Worm (Caenorhabditis elegans) whole organism, L3 larva: ENCODE data around the gene DH11.5.

ENCODE experiments used
- R02D3.7 ChIP-seq: fragments of 150-350 bp; optimal IDR thresholded peaks from 2 replicates; lab custom pipeline; 2014; ENCODE audit warnings: missing biosample characterization, missing genetic modification characterization
- ZK546.5 ChIP-seq: sonication (generic microtip); optimal IDR thresholded peaks from 2 replicates; lab custom pipeline; 2017; ENCODE audit warnings: missing biosample characterization, missing genetic modification characterization
- aly-2 ChIP-seq: fragments of 150-350 bp; optimal IDR thresholded peaks from 2 replicates; lab custom pipeline; 2014; ENCODE audit warnings: missing biosample characterization, missing genetic modification characterization
- ama-1 ChIP-seq: fragments of 150-350 bp; optimal IDR thresholded peaks from 2 replicates; lab custom pipeline; 2018
- ceh-16 ChIP-seq: sonication (generic microtip); optimal IDR thresholded peaks from 2 replicates; lab custom pipeline; 2017; ENCODE audit warnings: missing biosample characterization, missing genetic modification characterization
- ceh-28 ChIP-seq: fragments of 150-350 bp; optimal IDR thresholded peaks from 2 replicates; lab custom pipeline; 2014; ENCODE audit warnings: missing biosample characterization, missing genetic modification reagents, missing genetic modification characterization
- ceh-82 ChIP-seq: fragments of 150-350 bp; optimal IDR thresholded peaks from 2 replicates; lab custom pipeline; 2014; ENCODE audit warnings: missing biosample characterization, missing genetic modification characterization
- ceh-9 ChIP-seq: sonication (generic microtip); optimal IDR thresholded peaks from 2 replicates; lab custom pipeline; 2018; ENCODE audit warnings: missing biosample characterization, missing genetic modification characterization
- daf-12 ChIP-seq: fragments of 150-350 bp; optimal IDR thresholded peaks from 2 replicates; lab custom pipeline; 2014; ENCODE audit warnings: missing biosample characterization, missing genetic modification reagents, missing genetic modification characterization
- egl-27 ChIP-seq: sonication (generic microtip); optimal IDR thresholded peaks from 4 replicates; lab custom pipeline; 2017; ENCODE audit warnings: missing biosample characterization, missing genetic modification reagents, missing genetic modification characterization
- egl-5 ChIP-seq: fragments of 150-350 bp; optimal IDR thresholded peaks from 2 replicates; lab custom pipeline; 2017; ENCODE audit warnings: missing biosample characterization, missing genetic modification reagents, missing genetic modification characterization, inconsistent platforms
- elt-2 ChIP-seq: sonication (generic microtip); optimal IDR thresholded peaks from 2 replicates; lab custom pipeline; 2016; ENCODE audit warnings: missing genetic modification reagents, mild to moderate bottlenecking, missing genetic modification characterization, missing compliant biosample characterization
- elt-3 ChIP-seq, 3 experiments: fragments of 150-350 bp in 1 of 3; sonication (generic microtip) in 2 of 3; optimal IDR thresholded peaks; 2 replicates in 2 of 3; 4 replicates in 1 of 3; lab custom pipeline; 2014 to 2017; ENCODE audit warnings: missing biosample characterization in 3 of 3, missing genetic modification characterization in 3 of 3
- eor-1 ChIP-seq, 2 experiments: fragments of 150-350 bp; optimal IDR thresholded peaks; 2 replicates each; lab custom pipeline; 2014 to 2018; ENCODE audit warnings: missing biosample characterization in 2 of 2, missing genetic modification characterization in 2 of 2
- fkh-10 ChIP-seq: sonication (generic microtip); optimal IDR thresholded peaks from 2 replicates; lab custom pipeline; 2017; ENCODE audit warnings: missing biosample characterization, missing genetic modification reagents, missing genetic modification characterization
- fkh-2 ChIP-seq: fragments of 150-350 bp; optimal IDR thresholded peaks from 2 replicates; lab custom pipeline; 2014; ENCODE audit warnings: missing biosample characterization, missing genetic modification reagents, missing genetic modification characterization
- fos-1 ChIP-seq: fragments of 150-350 bp; optimal IDR thresholded peaks from 2 replicates; lab custom pipeline; 2014; ENCODE audit warnings: missing biosample characterization, missing genetic modification characterization
- jun-1 ChIP-seq: fragments of 150-350 bp; optimal IDR thresholded peaks from 2 replicates; lab custom pipeline; 2014; ENCODE audit warnings: missing biosample characterization, missing genetic modification reagents, missing genetic modification characterization
- lin-15B ChIP-seq: fragments of 150-350 bp; optimal IDR thresholded peaks from 2 replicates; lab custom pipeline; 2014; ENCODE audit warnings: missing biosample characterization, missing genetic modification characterization
- lin-39 ChIP-seq: fragments of 150-350 bp; optimal IDR thresholded peaks from 2 replicates; lab custom pipeline; 2018; ENCODE audit warnings: missing biosample characterization, missing genetic modification reagents, missing genetic modification characterization
- lsy-12 ChIP-seq: sonication (generic microtip); optimal IDR thresholded peaks from 2 replicates; lab custom pipeline; 2016; ENCODE audit warnings: mild to moderate bottlenecking, missing genetic modification characterization, missing compliant biosample characterization
- mdl-1 ChIP-seq: fragments of 150-350 bp; optimal IDR thresholded peaks from 2 replicates; lab custom pipeline; 2014; ENCODE audit warnings: missing biosample characterization, missing genetic modification characterization
- mml-1 ChIP-seq: fragments of 150-350 bp; sonication (generic microtip); optimal IDR thresholded peaks from 3 replicates; lab custom pipeline; 2014; ENCODE audit warnings: missing biosample characterization, missing genetic modification characterization
- nfya-1 ChIP-seq: sonication (generic microtip); optimal IDR thresholded peaks from 2 replicates; lab custom pipeline; 2017; ENCODE audit warnings: missing genetic modification characterization, mild to moderate bottlenecking, missing compliant biosample characterization, antibody characterized with exemption, moderate library complexity; ENCODE audit not compliant: insufficient read depth
- nhr-11 ChIP-seq: fragments of 150-350 bp; optimal IDR thresholded peaks from 2 replicates; lab custom pipeline; 2014; ENCODE audit warnings: missing biosample characterization, missing genetic modification characterization
- nhr-12 ChIP-seq: fragments of 150-350 bp; optimal IDR thresholded peaks from 2 replicates; lab custom pipeline; 2014; ENCODE audit warnings: missing biosample characterization, missing genetic modification characterization
- nhr-23 ChIP-seq: fragments of 150-350 bp; optimal IDR thresholded peaks from 2 replicates; lab custom pipeline; 2014; ENCODE audit warnings: missing biosample characterization, missing genetic modification reagents, missing genetic modification characterization
- nhr-237 ChIP-seq: fragments of 150-350 bp; optimal IDR thresholded peaks from 2 replicates; lab custom pipeline; 2014; ENCODE audit warnings: missing biosample characterization, missing genetic modification characterization
- nhr-25 ChIP-seq: sonication (generic microtip); optimal IDR thresholded peaks from 2 replicates; lab custom pipeline; 2017; ENCODE audit warnings: missing biosample characterization, missing genetic modification characterization
- nhr-28 ChIP-seq: fragments of 150-350 bp; optimal IDR thresholded peaks from 2 replicates; lab custom pipeline; 2014; ENCODE audit warnings: missing biosample characterization, missing genetic modification characterization
- nhr-43 ChIP-seq: sonication (generic microtip); optimal IDR thresholded peaks from 2 replicates; lab custom pipeline; 2016; ENCODE audit warnings: mild to moderate bottlenecking, missing genetic modification characterization, missing compliant biosample characterization; ENCODE audit not compliant: poor library complexity, severe bottlenecking
- nhr-67 ChIP-seq: fragments of 150-350 bp; optimal IDR thresholded peaks from 2 replicates; lab custom pipeline; 2014; ENCODE audit warnings: missing biosample characterization, missing genetic modification characterization
- nhr-77 ChIP-seq: fragments of 150-350 bp; optimal IDR thresholded peaks from 2 replicates; lab custom pipeline; 2014; ENCODE audit warnings: missing biosample characterization, missing genetic modification characterization
- pha-4 ChIP-seq: fragments of 150-350 bp; optimal IDR thresholded peaks from 2 replicates; lab custom pipeline; 2014; ENCODE audit warnings: missing biosample characterization, missing genetic modification reagents, missing genetic modification characterization
- pqm-1 ChIP-seq: fragments of 150-350 bp; optimal IDR thresholded peaks from 2 replicates; lab custom pipeline; 2017; ENCODE audit warnings: missing biosample characterization, missing genetic modification characterization, inconsistent platforms
- tbx-2 ChIP-seq: sonication (generic microtip); optimal IDR thresholded peaks from 2 replicates; lab custom pipeline; 2016; ENCODE audit warnings: mild to moderate bottlenecking, missing genetic modification characterization, missing compliant biosample characterization
- unc-39 ChIP-seq: sonication (generic microtip); optimal IDR thresholded peaks from 4 replicates; lab custom pipeline; 2017; ENCODE audit warnings: missing biosample characterization, missing genetic modification characterization
- unc-62 ChIP-seq: fragments of 150-350 bp; sonication (generic microtip); optimal IDR thresholded peaks from 4 replicates; lab custom pipeline; 2014; ENCODE audit warnings: missing biosample characterization, missing genetic modification reagents, missing genetic modification characterization
- zag-1 ChIP-seq: fragments of 150-350 bp; optimal IDR thresholded peaks from 2 replicates; lab custom pipeline; 2014; ENCODE audit warnings: missing biosample characterization, missing genetic modification characterization
- ztf-4 ChIP-seq: fragments of 150-350 bp; optimal IDR thresholded peaks from 2 replicates; lab custom pipeline; 2014; ENCODE audit warnings: missing biosample characterization, missing genetic modification characterization

DH11.5 gene

ce11 chrII:8017380-8017779, 41.0 kb downstream of the DH11.5 start, which contains the start of gene zyg-11:
Gene zyg-11 (plus strand): TSS chrII:8017680.
- TF ChIP-seq nhr-28 (tag; lab: Kevin White, UChicago) (no peak), nhr-237 (tag; lab: Kevin White, UChicago) (no peak), fos-1 (tag; lab: Kevin White, UChicago) (no peak), nhr-11 (tag; lab: Kevin White, UChicago) (no peak), R02D3.7 (tag; lab: Kevin White, UChicago) (no peak), lin-15B (tag; lab: Kevin White, UChicago) (peak; percentile 63), pha-4 (peak; percentile 7), ztf-4 (tag; lab: Kevin White, UChicago) (no peak), aly-2 (no peak), nhr-77 (tag; lab: Kevin White, UChicago) (no peak), fkh-10 (GFP tag; lab: Kevin White, UChicago) (no peak)

ce11 chrII:8020580-8021044, 44.2 kb downstream of the DH11.5 start:
- TF ChIP-seq nhr-43 (tag; lab: Kevin White, UChicago) (peak; percentile 34), ama-1 (lab: Kevin White, UChicago) (peak; percentile 42), fkh-10 (GFP tag; lab: Kevin White, UChicago) (no peak), nhr-11 (tag; lab: Kevin White, UChicago) (no peak), ceh-16 (tag; lab: Kevin White, UChicago) (no peak), elt-2 (tag; lab: Kevin White, UChicago) (peak; percentile 6), unc-39 (tag; lab: Kevin White, UChicago) (no peak), nhr-25 (tag; lab: Kevin White, UChicago) (peak; percentile 21), ztf-4 (tag; lab: Kevin White, UChicago) (peak; percentile 73), nhr-23 (tag; lab: Kevin White, UChicago) (peak; percentile 6), elt-3 (tag; optimal IDR thresholded peaks at IDR 0.05; lab: Kevin White, UChicago) (no peak)
- TF ChIP-seq, all 47 proteins: peak for 6

- TF ChIP-seq pha-4 (no peak), zag-1 (no peak), nhr-11 (tag; lab: Kevin White, UChicago) (no peak), elt-3 (tag; optimal IDR thresholded peaks at IDR 0.05; lab: Kevin White, UChicago) (no peak), nhr-23 (tag; lab: Kevin White, UChicago) (no peak), tbx-2 (no peak)
Observed at ce11 chrII:8022461-8022860, 46.1 kb downstream of the DH11.5 start, which contains the start of gene hda-2. Gene hda-2 (minus strand): TSS chrII:8022561.

- TF ChIP-seq nhr-11 (tag; lab: Kevin White, UChicago) = no peak
- TF ChIP-seq tbx-2 = no peak
- no peak for TF ChIP-seq nhr-25 (tag; lab: Kevin White, UChicago)
- TF ChIP-seq daf-12 (tag; lab: Kevin White, UChicago) = no peak
- TF ChIP-seq pha-4 = no peak
- TF ChIP-seq nhr-237 (tag; lab: Kevin White, UChicago) = no peak
- TF ChIP-seq R02D3.7 (tag; lab: Kevin White, UChicago) = no peak
- no peak for TF ChIP-seq fkh-2 (tag; lab: Kevin White, UChicago)
Observed at ce11 chrII:8027663-8028062, 51.3 kb downstream of the DH11.5 start, which contains the start of gene swsn-7. Gene swsn-7 (minus strand): TSS chrII:8027763.

ce11 chrII:8028246-8028694, 51.9 kb downstream of the DH11.5 start:
- no peak for TF ChIP-seq nhr-67 (tag; lab: Kevin White, UChicago)
- TF ChIP-seq nhr-28 (tag; lab: Kevin White, UChicago) = no peak
- peak; percentile 36 for TF ChIP-seq fos-1 (tag; lab: Kevin White, UChicago)
- peak; percentile 37 for TF ChIP-seq unc-62 (GFP tag; lab: Kevin White, UChicago)
- TF ChIP-seq mml-1 (tag; lab: Kevin White, UChicago) = no peak
- TF ChIP-seq lin-39 (tag; lab: Kevin White, UChicago) = peak; percentile 91
- TF ChIP-seq ama-1 (lab: Kevin White, UChicago) = peak; percentile 59
- peak; percentile 19 for TF ChIP-seq nhr-11 (tag; lab: Kevin White, UChicago)
- peak; percentile 18 for TF ChIP-seq mdl-1 (tag; lab: Kevin White, UChicago)
- TF ChIP-seq daf-12 (tag; lab: Kevin White, UChicago) = no peak
- TF ChIP-seq ZK546.5 (tag; lab: Kevin White, UChicago) = no peak
- TF ChIP-seq egl-27 (tag; lab: Kevin White, UChicago) = peak; percentile 79
- TF ChIP-seq R02D3.7 (tag; lab: Kevin White, UChicago) = peak; percentile 73
- TF ChIP-seq nhr-237 (tag; lab: Kevin White, UChicago) = no peak
- peak; percentile 95 for TF ChIP-seq lin-15B (tag; lab: Kevin White, UChicago)
- TF ChIP-seq ceh-82 (tag; lab: Kevin White, UChicago) = peak; percentile 43
- TF ChIP-seq nhr-77 (tag; lab: Kevin White, UChicago) = no peak
- TF ChIP-seq ceh-28 (tag; lab: Kevin White, UChicago) = peak; percentile 78
- TF ChIP-seq tbx-2 = peak; percentile 77
- no peak for TF ChIP-seq nhr-12 (tag; lab: Kevin White, UChicago)
- peak; percentile 67 for TF ChIP-seq pha-4
- TF ChIP-seq pqm-1 (tag; lab: Kevin White, UChicago) = peak; percentile 45
- TF ChIP-seq ceh-9 (tag; lab: Kevin White, UChicago) = no peak
- peak; percentile 93 for TF ChIP-seq nfya-1 (tag; lab: Kevin White, UChicago)
- TF ChIP-seq ztf-4 (tag; lab: Kevin White, UChicago) = no peak
- TF ChIP-seq fkh-10 (GFP tag; lab: Kevin White, UChicago) = peak; percentile 68
- TF ChIP-seq zag-1 = no peak
- peak; percentile 35 for TF ChIP-seq egl-5 (tag; lab: Kevin White, UChicago)
- TF ChIP-seq lsy-12 (tag; lab: Kevin White, UChicago) = peak; percentile 82
- TF ChIP-seq jun-1 (tag; lab: Kevin White, UChicago) = peak; percentile 89
- peak; percentile 70 for TF ChIP-seq nhr-23 (tag; lab: Kevin White, UChicago)
- no peak for TF ChIP-seq eor-1 (tag; optimal IDR thresholded peaks at IDR 0.05; lab: Kevin White, UChicago)
- TF ChIP-seq elt-2 (tag; lab: Kevin White, UChicago) = peak; percentile 88
